Worm (Caenorhabditis elegans) whole organism, late embryonic: ENCODE data around the gene R05H10.3.

Experiments
- C08G9.2 ChIP-seq: sonication (generic microtip); optimal IDR thresholded peaks from 2 replicates; lab custom pipeline; 2016; ENCODE audit warnings: mild to moderate bottlenecking, missing genetic modification characterization, moderate library complexity, missing compliant biosample characterization
- C38D4.7 ChIP-seq: fragments of 200-800 bp; sonication (Bioruptor generic); optimal IDR thresholded peaks from 2 replicates; lab custom pipeline; 2018; ENCODE audit warnings: mild to moderate bottlenecking, missing genetic modification characterization, moderate library complexity, missing compliant biosample characterization
- K02D7.2 ChIP-seq: sonication (generic microtip); optimal IDR thresholded peaks from 2 replicates; lab custom pipeline; 2017; ENCODE audit warnings: mild to moderate bottlenecking, missing genetic modification characterization, missing compliant biosample characterization
- T23F11.4 ChIP-seq: fragments of 200-800 bp; sonication (Bioruptor generic); optimal IDR thresholded peaks from 2 replicates; lab custom pipeline; 2018; ENCODE audit warnings: mild to moderate bottlenecking, missing genetic modification characterization, missing compliant biosample characterization
- Y22D7AL.16 ChIP-seq: sonication (generic microtip); optimal IDR thresholded peaks from 2 replicates; lab custom pipeline; 2016; ENCODE audit warnings: missing genetic modification characterization, missing compliant biosample characterization
- ahr-1 ChIP-seq: sonication (generic microtip); optimal IDR thresholded peaks from 2 replicates; lab custom pipeline; 2016; ENCODE audit warnings: missing genetic modification characterization, missing compliant biosample characterization
- ceh-2 ChIP-seq: sonication (generic microtip); optimal IDR thresholded peaks from 2 replicates; lab custom pipeline; 2016; ENCODE audit warnings: missing genotype, missing genetic modification characterization, missing compliant biosample characterization
- ceh-22 ChIP-seq: sonication (generic microtip); optimal IDR thresholded peaks from 2 replicates; lab custom pipeline; 2017; ENCODE audit warnings: missing biosample characterization, missing genetic modification characterization
- ceh-6 ChIP-seq: fragments of 200-800 bp; sonication (Bioruptor generic); optimal IDR thresholded peaks from 2 replicates; lab custom pipeline; 2018; ENCODE audit warnings: mild to moderate bottlenecking, missing genetic modification characterization, missing compliant biosample characterization
- che-1 ChIP-seq: sonication (generic microtip); optimal IDR thresholded peaks from 2 replicates; lab custom pipeline; 2016; ENCODE audit warnings: mild to moderate bottlenecking, missing genetic modification characterization, missing compliant biosample characterization
- elt-2 ChIP-seq: sonication (generic microtip); optimal IDR thresholded peaks from 2 replicates; lab custom pipeline; 2016; ENCODE audit warnings: missing genetic modification reagents, missing genetic modification characterization, missing compliant biosample characterization
- elt-4 ChIP-seq: sonication (generic microtip); optimal IDR thresholded peaks from 2 replicates; lab custom pipeline; 2016; ENCODE audit warnings: missing genetic modification characterization, missing compliant biosample characterization
- ets-4 ChIP-seq: sonication (generic microtip); optimal IDR thresholded peaks from 2 replicates; lab custom pipeline; 2016; ENCODE audit warnings: missing genetic modification characterization, missing compliant biosample characterization
- eyg-1 ChIP-seq: sonication (generic microtip); optimal IDR thresholded peaks from 2 replicates; lab custom pipeline; 2016; ENCODE audit warnings: missing genotype, missing genetic modification characterization, missing compliant biosample characterization
- fax-1 ChIP-seq: sonication (generic microtip); optimal IDR thresholded peaks from 2 replicates; lab custom pipeline; 2016; ENCODE audit warnings: missing genotype, missing genetic modification characterization, missing compliant biosample characterization
- fkh-10 ChIP-seq: fragments of 150-350 bp; optimal IDR thresholded peaks from 2 replicates; lab custom pipeline; 2014; ENCODE audit warnings: missing biosample characterization, missing genetic modification reagents, missing genetic modification characterization
- hlh-13 ChIP-seq: fragments of 200-800 bp; sonication (Bioruptor generic); optimal IDR thresholded peaks from 2 replicates; lab custom pipeline; 2018; ENCODE audit warnings: mild to moderate bottlenecking, missing genetic modification characterization, missing compliant biosample characterization
- hlh-6 ChIP-seq: sonication (generic microtip); optimal IDR thresholded peaks from 2 replicates; lab custom pipeline; 2016; ENCODE audit warnings: missing genotype, missing genetic modification characterization, missing compliant biosample characterization
- lim-6 ChIP-seq: sonication (generic microtip); optimal IDR thresholded peaks from 2 replicates; lab custom pipeline; 2016; ENCODE audit warnings: missing genetic modification characterization, missing compliant biosample characterization
- lin-11 ChIP-seq: fragments of 200-800 bp; sonication (Bioruptor generic); optimal IDR thresholded peaks from 2 replicates; lab custom pipeline; 2018; ENCODE audit warnings: mild to moderate bottlenecking, missing genetic modification characterization, missing compliant biosample characterization
- mec-3 ChIP-seq: sonication (generic microtip); optimal IDR thresholded peaks from 2 replicates; lab custom pipeline; 2016; ENCODE audit warnings: borderline replicate concordance, missing genetic modification characterization, missing compliant biosample characterization
- nfya-1 ChIP-seq: sonication (generic microtip); optimal IDR thresholded peaks from 2 replicates; lab custom pipeline; 2017; ENCODE audit warnings: missing genetic modification characterization, mild to moderate bottlenecking, missing compliant biosample characterization, antibody characterized with exemption, moderate library complexity
- npax-4 ChIP-seq: sonication (generic microtip); optimal IDR thresholded peaks from 2 replicates; lab custom pipeline; 2016; ENCODE audit warnings: missing genetic modification characterization, missing compliant biosample characterization
- pag-3 ChIP-seq: sonication (generic microtip); optimal IDR thresholded peaks from 2 replicates; lab custom pipeline; 2016; ENCODE audit warnings: missing compliant biosample characterization, missing genetic modification characterization, borderline replicate concordance
- pat-9 ChIP-seq: fragments of 200-800 bp; sonication (Bioruptor generic); optimal IDR thresholded peaks from 2 replicates; lab custom pipeline; 2018; ENCODE audit warnings: mild to moderate bottlenecking, missing genetic modification characterization, moderate library complexity, missing compliant biosample characterization
- pha-2 ChIP-seq: sonication (generic microtip); optimal IDR thresholded peaks from 2 replicates; lab custom pipeline; 2017; ENCODE audit warnings: mild to moderate bottlenecking, missing genetic modification characterization, missing compliant biosample characterization
- rnt-1 ChIP-seq: sonication (generic microtip); optimal IDR thresholded peaks from 2 replicates; lab custom pipeline; 2016; ENCODE audit warnings: missing genetic modification characterization, missing compliant biosample characterization
- sox-2 ChIP-seq: fragments of 200-800 bp; sonication (Bioruptor generic); IDR thresholded peaks from 2 replicates; pipeline ENCODE4 v1.3.6; 2022; ENCODE audit warnings: missing genetic modification reagents, missing genetic modification characterization, missing compliant biosample characterization
- sox-4 ChIP-seq: sonication (generic microtip); optimal IDR thresholded peaks from 2 replicates; lab custom pipeline; 2017; ENCODE audit warnings: mild to moderate bottlenecking, missing genetic modification characterization, inconsistent platforms, missing compliant biosample characterization
- syd-9 ChIP-seq: sonication (generic microtip); optimal IDR thresholded peaks from 2 replicates; lab custom pipeline; 2016; ENCODE audit warnings: mild to moderate bottlenecking, missing genetic modification characterization, moderate library complexity, missing compliant biosample characterization
- tbx-2 ChIP-seq: sonication (generic microtip); optimal IDR thresholded peaks from 2 replicates; lab custom pipeline; 2016; ENCODE audit warnings: missing genetic modification characterization, missing compliant biosample characterization
- unc-42 ChIP-seq: sonication (generic microtip); optimal IDR thresholded peaks from 2 replicates; lab custom pipeline; 2016; ENCODE audit warnings: missing genotype, missing genetic modification characterization, missing compliant biosample characterization
- unc-86 ChIP-seq: sonication (generic microtip); optimal IDR thresholded peaks from 2 replicates; lab custom pipeline; 2016; ENCODE audit warnings: missing genetic modification characterization, missing compliant biosample characterization

The R05H10.3 gene

ce11 chrII:14867530-14867929 is 2.2 kb upstream of the R05H10.3 start:
- TF ChIP-seq ceh-2 (tag; lab: Kevin White, UChicago) (no peak), sox-2 (GFP tag; lab: Robert Waterston, UW) (no peak), T23F11.4 (GFP tag; lab: Kevin White, UChicago) (no peak), eyg-1 (no peak), elt-2 (tag; lab: Kevin White, UChicago) (no peak), mec-3 (tag; lab: Kevin White, UChicago) (no peak), fkh-10 (no peak), pat-9 (tag; lab: Kevin White, UChicago) (no peak), rnt-1 (tag; lab: Kevin White, UChicago) (no peak), hlh-6 (no peak), sox-4 (no peak), C08G9.2 (tag; lab: Kevin White, UChicago) (no peak)

- no peak for TF ChIP-seq C38D4.7 (GFP tag; lab: Kevin White, UChicago)
- TF ChIP-seq ceh-22 (tag; lab: Kevin White, UChicago) = no peak
- no peak for TF ChIP-seq ceh-6
- TF ChIP-seq C08G9.2 (tag; lab: Kevin White, UChicago) = no peak
- TF ChIP-seq, all 69 proteins: peak for 0
These were observed 7.0 kb downstream of the R05H10.3 start, which contains the start of gene Y53F4A.2 for ce11 chrII:14876737-14877203. Gene Y53F4A.2, minus strand, starts transcription at chrII:14877153.

- TF ChIP-seq C38D4.7 (GFP tag; lab: Kevin White, UChicago) = no peak
- TF ChIP-seq che-1 (tag; lab: Kevin White, UChicago) = no peak
- TF ChIP-seq unc-86 = no peak
- TF ChIP-seq unc-42 = peak; percentile 44
- no peak for TF ChIP-seq K02D7.2 (tag; lab: Kevin White, UChicago)
These were observed 22.8 kb downstream of the R05H10.3 start for ce11 chrII:14892515-14892914.

ce11 chrII:14896503-14896902 is 26.8 kb downstream of the R05H10.3 start:
- no peak for TF ChIP-seq ceh-22 (tag; lab: Kevin White, UChicago)
- TF ChIP-seq ahr-1 (tag; lab: Kevin White, UChicago) = no peak
- TF ChIP-seq T23F11.4 (GFP tag; lab: Kevin White, UChicago) = no peak
- peak; percentile 54 for TF ChIP-seq nfya-1 (tag; lab: Kevin White, UChicago)

- no peak for TF ChIP-seq syd-9 (tag; lab: Kevin White, UChicago)
- TF ChIP-seq Y22D7AL.16 = no peak
- no peak for TF ChIP-seq C08G9.2 (tag; lab: Kevin White, UChicago)
- TF ChIP-seq lin-11 (tag; lab: Kevin White, UChicago) = no peak
- TF ChIP-seq lim-6 (tag; lab: Kevin White, UChicago) = no peak
- no peak for TF ChIP-seq npax-4 (tag; lab: Kevin White, UChicago)
- TF ChIP-seq T23F11.4 (GFP tag; lab: Kevin White, UChicago) = no peak
- TF ChIP-seq che-1 (tag; lab: Kevin White, UChicago) = no peak
- TF ChIP-seq tbx-2 = no peak
- no peak for TF ChIP-seq elt-4 (tag; lab: Kevin White, UChicago)
- TF ChIP-seq pha-2 = no peak
- no peak for TF ChIP-seq ets-4 (tag; lab: Kevin White, UChicago)
- TF ChIP-seq fax-1 (tag; lab: Kevin White, UChicago) = no peak
- no peak for TF ChIP-seq hlh-13
- no peak for TF ChIP-seq pag-3 (tag; lab: Kevin White, UChicago)
These were observed 32.4 kb downstream of the R05H10.3 start, which contains the start of gene cog-1 for ce11 chrII:14902193-14902592. Gene cog-1, plus strand, starts transcription at chrII:14902493.
